Fruit fly (Drosophila melanogaster): ENCODE results near the gene tin.

tin gene

dm6 chr3R:21386132-21386531, 7.4 kb downstream of the tin start:
- TF ChIP-seq EcR (GFP tag; optimal IDR thresholded peaks at IDR 0.05) (no peak), Dll (optimal IDR thresholded peaks at IDR 0.05) (no peak), CG8478 (optimal IDR thresholded peaks at IDR 0.05) (no peak), pan (optimal IDR thresholded peaks at IDR 0.05) (no peak), usp (GFP tag; optimal IDR thresholded peaks at IDR 0.05) (no peak), psq (optimal IDR thresholded peaks at IDR 0.05) (no peak)

DNA sequence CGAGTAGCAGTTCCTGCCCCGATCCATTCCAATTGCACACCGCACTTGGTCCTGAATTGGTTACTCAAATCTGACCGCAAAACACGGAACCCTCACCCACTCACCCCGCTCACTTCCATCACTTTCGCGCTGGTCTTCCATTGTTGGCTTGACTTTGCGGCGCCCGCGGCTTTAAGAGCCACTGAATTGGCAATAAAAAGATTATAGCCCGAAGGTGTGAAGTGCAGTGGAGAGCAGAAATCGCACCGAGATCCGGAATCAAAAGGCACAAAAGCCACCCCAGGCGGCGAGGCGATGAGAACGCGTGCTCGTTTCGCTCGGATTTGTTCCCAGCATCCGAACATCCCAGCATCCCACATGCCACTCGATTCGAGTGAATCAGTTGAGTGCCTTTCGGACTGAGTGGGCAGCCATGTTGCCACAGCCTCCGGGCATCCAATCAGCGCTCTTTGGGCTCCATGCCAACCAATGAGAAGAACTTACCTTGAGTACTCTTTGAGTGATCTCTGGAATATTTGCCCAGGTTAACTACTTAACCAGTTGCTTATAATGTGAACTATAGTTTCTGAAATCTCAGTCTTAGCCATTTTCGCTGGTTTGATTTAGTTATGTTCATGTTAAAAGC, 8.7 kb downstream of the tin start:
- TF ChIP-seq Dll (optimal IDR thresholded peaks at IDR 0.05) (no peak), EcR (GFP tag; optimal IDR thresholded peaks at IDR 0.05) (no peak), psq (optimal IDR thresholded peaks at IDR 0.05) (no peak), CG8478 (optimal IDR thresholded peaks at IDR 0.05) (no peak), usp (GFP tag; optimal IDR thresholded peaks at IDR 0.05) (no peak), pan (optimal IDR thresholded peaks at IDR 0.05) (no peak)

DNA sequence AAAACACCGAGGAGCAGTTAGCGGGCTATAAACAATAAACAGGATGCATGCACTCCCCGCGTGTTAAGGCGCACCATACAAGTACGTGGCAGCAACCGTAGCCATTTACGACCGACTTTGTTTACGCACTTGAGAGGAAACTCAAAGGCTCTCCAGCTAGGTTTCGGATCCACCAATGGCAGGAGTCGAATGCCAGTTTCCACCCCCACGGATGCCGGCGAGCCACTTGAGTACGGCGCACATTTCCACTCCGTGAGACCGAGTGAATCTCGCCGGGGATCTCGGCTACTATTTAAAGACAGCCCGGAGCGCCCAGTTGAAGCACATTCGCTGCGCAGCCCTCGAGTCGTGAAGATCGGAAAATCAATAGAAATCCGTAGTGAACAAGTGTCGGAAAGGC, 9.8 kb downstream of the tin start, which contains the start of gene bap:
bap (plus strand) TSS at position 317 of the 400 bp plus-strand sequence.
- TF ChIP-seq EcR (GFP tag; optimal IDR thresholded peaks at IDR 0.05): no peak
- no peak for TF ChIP-seq usp (GFP tag; optimal IDR thresholded peaks at IDR 0.05)
- no peak for TF ChIP-seq CG8478 (optimal IDR thresholded peaks at IDR 0.05)
- TF ChIP-seq psq (optimal IDR thresholded peaks at IDR 0.05): no peak
- TF ChIP-seq pan (optimal IDR thresholded peaks at IDR 0.05): no peak
- no peak for TF ChIP-seq Dll (optimal IDR thresholded peaks at IDR 0.05)

DNA sequence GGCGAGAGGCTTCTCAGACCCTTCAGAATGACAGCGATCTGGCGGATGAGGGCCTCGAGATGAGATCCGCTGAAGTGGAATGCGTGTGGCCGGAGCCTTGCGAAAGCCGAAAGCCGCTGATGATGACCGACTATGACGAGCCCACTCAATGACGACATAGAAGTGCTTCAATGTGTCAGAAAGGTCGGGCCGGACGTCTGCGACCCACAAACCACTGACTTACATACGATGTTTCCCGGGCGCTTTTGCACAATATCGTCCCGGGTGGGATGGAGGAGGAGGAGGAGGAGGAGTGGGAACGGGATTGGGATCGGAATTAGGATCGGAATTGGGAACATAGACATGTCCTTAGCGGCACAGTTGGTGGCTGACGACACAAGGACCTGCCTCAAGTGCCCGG, 12.2 kb downstream of the tin start:
- TF ChIP-seq CG8478 (optimal IDR thresholded peaks at IDR 0.05) (no peak), psq (optimal IDR thresholded peaks at IDR 0.05) (no peak), pan (optimal IDR thresholded peaks at IDR 0.05) (no peak), Dll (optimal IDR thresholded peaks at IDR 0.05) (no peak), usp (GFP tag; optimal IDR thresholded peaks at IDR 0.05) (no peak), EcR (GFP tag; optimal IDR thresholded peaks at IDR 0.05) (no peak)

dm6 chr3R:21392221-21392620, 13.4 kb downstream of the tin start:
- TF ChIP-seq psq (optimal IDR thresholded peaks at IDR 0.05) (no peak), Dll (optimal IDR thresholded peaks at IDR 0.05) (no peak), usp (GFP tag; optimal IDR thresholded peaks at IDR 0.05) (no peak), CG8478 (optimal IDR thresholded peaks at IDR 0.05) (no peak), pan (optimal IDR thresholded peaks at IDR 0.05) (no peak)

- TF ChIP-seq psq (optimal IDR thresholded peaks at IDR 0.05) (no peak), EcR (GFP tag; optimal IDR thresholded peaks at IDR 0.05) (no peak), pan (optimal IDR thresholded peaks at IDR 0.05) (no peak), usp (GFP tag; optimal IDR thresholded peaks at IDR 0.05) (no peak), Dll (optimal IDR thresholded peaks at IDR 0.05) (no peak), CG8478 (optimal IDR thresholded peaks at IDR 0.05) (no peak)
Measured at dm6 chr3R:21393005-21393729, 14.4 kb downstream of the tin start.

dm6 chr3R:21399642-21400041, 20.9 kb downstream of the tin start, which contains the start of gene Ugt49B2:
Gene Ugt49B2, minus strand, starts transcription at chr3R:21399742.
- TF ChIP-seq CG8478 (optimal IDR thresholded peaks at IDR 0.05) (no peak), Dll (optimal IDR thresholded peaks at IDR 0.05) (no peak), pan (optimal IDR thresholded peaks at IDR 0.05) (no peak), usp (GFP tag; optimal IDR thresholded peaks at IDR 0.05) (no peak), EcR (GFP tag; optimal IDR thresholded peaks at IDR 0.05) (no peak), psq (optimal IDR thresholded peaks at IDR 0.05) (no peak)

- TF ChIP-seq psq (optimal IDR thresholded peaks at IDR 0.05) (no peak), EcR (GFP tag; optimal IDR thresholded peaks at IDR 0.05) (no peak), Dll (optimal IDR thresholded peaks at IDR 0.05) (no peak), usp (GFP tag; optimal IDR thresholded peaks at IDR 0.05) (no peak), CG8478 (optimal IDR thresholded peaks at IDR 0.05) (no peak), pan (optimal IDR thresholded peaks at IDR 0.05) (no peak)
Measured at dm6 chr3R:21403435-21403834, 24.7 kb downstream of the tin start, which contains the start of gene CG7907. Gene CG7907, plus strand, starts transcription at chr3R:21403735.

DNA sequence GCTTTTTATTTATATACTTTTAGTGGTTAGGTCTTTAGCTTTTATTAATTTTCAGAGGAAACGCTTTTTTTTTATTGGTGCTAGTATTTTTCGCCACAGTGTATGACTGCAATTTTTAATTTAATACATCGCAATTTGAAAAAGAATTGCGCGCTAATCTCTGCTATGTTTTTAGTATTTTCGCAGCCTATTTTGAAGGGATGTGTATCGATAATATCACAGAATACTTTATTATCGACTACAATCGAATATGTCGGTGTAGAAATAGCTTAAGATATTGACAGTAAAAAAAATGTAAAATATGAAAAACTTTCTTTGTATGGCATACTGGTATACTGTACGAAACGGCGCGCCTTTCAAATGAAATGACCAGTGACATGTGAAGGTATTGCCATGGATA, 27.9 kb downstream of the tin start:
- TF ChIP-seq usp (GFP tag; optimal IDR thresholded peaks at IDR 0.05): no peak
- no peak for TF ChIP-seq pan (optimal IDR thresholded peaks at IDR 0.05)
- no peak for TF ChIP-seq Dll (optimal IDR thresholded peaks at IDR 0.05)
- no peak for TF ChIP-seq psq (optimal IDR thresholded peaks at IDR 0.05)
- TF ChIP-seq EcR (GFP tag; optimal IDR thresholded peaks at IDR 0.05): no peak
- no peak for TF ChIP-seq CG8478 (optimal IDR thresholded peaks at IDR 0.05)

- TF ChIP-seq Dll (optimal IDR thresholded peaks at IDR 0.05) (no peak), CG8478 (optimal IDR thresholded peaks at IDR 0.05) (no peak), EcR (GFP tag; optimal IDR thresholded peaks at IDR 0.05) (no peak), pan (optimal IDR thresholded peaks at IDR 0.05) (no peak), psq (optimal IDR thresholded peaks at IDR 0.05) (no peak), usp (GFP tag; optimal IDR thresholded peaks at IDR 0.05) (no peak)
Measured at dm6 chr3R:21407145-21407544, 28.4 kb downstream of the tin start, which contains the start of gene CheB93a. Gene CheB93a, plus strand, starts transcription at chr3R:21407445.

- TF ChIP-seq CG8478 (optimal IDR thresholded peaks at IDR 0.05) (no peak), EcR (GFP tag; optimal IDR thresholded peaks at IDR 0.05) (no peak), Dll (optimal IDR thresholded peaks at IDR 0.05) (no peak), psq (optimal IDR thresholded peaks at IDR 0.05) (no peak), usp (GFP tag; optimal IDR thresholded peaks at IDR 0.05) (no peak), pan (optimal IDR thresholded peaks at IDR 0.05) (no peak)
Measured at dm6 chr3R:21408372-21408771, 29.6 kb downstream of the tin start.

DNA sequence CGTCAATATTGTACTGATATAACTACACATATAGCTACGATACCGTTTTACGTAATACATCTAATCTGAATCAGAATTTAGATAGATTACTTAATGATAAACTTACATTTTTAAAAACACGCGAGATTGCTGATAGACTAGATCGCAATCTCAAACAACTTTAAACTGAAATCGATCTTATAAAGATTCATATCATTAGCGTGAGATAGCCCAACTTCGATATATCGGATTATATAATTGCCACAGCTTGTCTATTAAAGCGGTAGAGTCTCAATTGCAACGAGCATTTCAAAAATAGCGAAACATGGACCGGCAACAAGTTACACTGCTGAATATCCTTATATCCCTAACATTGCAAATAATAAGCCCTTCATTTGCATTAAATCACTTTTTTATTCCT, 30.0 kb downstream of the tin start, which contains the start of gene CheB93b:
CheB93b (plus strand) TSS at position 301 of the 400 bp plus-strand sequence.
- TF ChIP-seq EcR (GFP tag; optimal IDR thresholded peaks at IDR 0.05): no peak
- TF ChIP-seq pan (optimal IDR thresholded peaks at IDR 0.05): no peak
- TF ChIP-seq Dll (optimal IDR thresholded peaks at IDR 0.05): no peak
- no peak for TF ChIP-seq CG8478 (optimal IDR thresholded peaks at IDR 0.05)
- TF ChIP-seq usp (GFP tag; optimal IDR thresholded peaks at IDR 0.05): no peak
- no peak for TF ChIP-seq psq (optimal IDR thresholded peaks at IDR 0.05)
